Fruit fly (Drosophila melanogaster) whole organism, embryonic: ENCODE measurements around the gene mon2.
A peak's percentile ranks its signal among the peaks of the same experiment; 100 is the strongest.

Experiments used
- B-H2 ChIP-seq: fragments of 200-800 bp; sonication (Bioruptor generic); optimal IDR thresholded peaks from 2 replicates; lab custom pipeline; 2018; ENCODE audit warnings: missing biosample characterization, mild to moderate bottlenecking, missing genetic modification characterization
- Bdp1 ChIP-seq: fragments of 200-800 bp; sonication (Bioruptor generic); optimal IDR thresholded peaks from 3 replicates; lab custom pipeline; 2016; ENCODE audit warnings: missing biosample characterization, missing genetic modification characterization
- CG11093 ChIP-seq: fragments of 200-800 bp; sonication (Bioruptor generic); IDR thresholded peaks from 3 replicates; pipeline ENCODE4 v1.3.6; 2022; ENCODE audit warnings: missing biosample characterization, missing genetic modification characterization
- CG12104 ChIP-seq: fragments of 200-800 bp; sonication (Bioruptor generic); optimal IDR thresholded peaks from 3 replicates; lab custom pipeline; 2016; ENCODE audit warnings: missing biosample characterization, missing genetic modification characterization
- CG13287 ChIP-seq: fragments of 200-800 bp; sonication (Bioruptor generic); IDR thresholded peaks from 2 replicates; pipeline ENCODE4 v1.3.6; 2022; ENCODE audit warnings: missing biosample characterization, missing genetic modification characterization; ENCODE audit not compliant: partially characterized antibody
- CG13894 ChIP-seq: fragments of 200-800 bp; sonication (Bioruptor generic); optimal IDR thresholded peaks from 3 replicates; lab custom pipeline; 2018; ENCODE audit warnings: missing biosample characterization, mild to moderate bottlenecking, missing genetic modification characterization, moderate library complexity
- CG14710 ChIP-seq: fragments of 200-800 bp; sonication (Bioruptor generic); optimal IDR thresholded peaks from 3 replicates; lab custom pipeline; 2019; ENCODE audit warnings: missing biosample characterization, mild to moderate bottlenecking, missing genetic modification characterization, moderate library complexity
- CG14860 ChIP-seq: fragments of 200-800 bp; sonication (Bioruptor generic); IDR thresholded peaks from 3 replicates; pipeline ENCODE4 v1.3.6; 2022; ENCODE audit warnings: missing biosample characterization, missing genetic modification characterization; ENCODE audit not compliant: partially characterized antibody
- CG15073 ChIP-seq: fragments of 200-800 bp; sonication (Bioruptor generic); optimal IDR thresholded peaks from 2 replicates; lab custom pipeline; 2016; ENCODE audit warnings: missing biosample characterization, missing genetic modification characterization
- CG1529 ChIP-seq: fragments of 200-800 bp; sonication (Bioruptor generic); optimal IDR thresholded peaks from 3 replicates; lab custom pipeline; 2018; ENCODE audit warnings: missing biosample characterization, missing genetic modification characterization
- CG1603 ChIP-seq: fragments of 200-800 bp; sonication (Bioruptor generic); optimal IDR thresholded peaks from 2 replicates; lab custom pipeline; 2019; ENCODE audit warnings: missing biosample characterization, mild to moderate bottlenecking, missing genetic modification characterization, moderate library complexity
- CG1647 ChIP-seq: fragments of 200-800 bp; sonication (Bioruptor generic); optimal IDR thresholded peaks from 3 replicates; lab custom pipeline; 2016; ENCODE audit warnings: missing biosample characterization, missing genetic modification characterization
- CG16779 ChIP-seq: fragments of 200-800 bp; sonication (Bioruptor generic); IDR thresholded peaks from 2 replicates; pipeline ENCODE4 v1.3.6; 2022; ENCODE audit warnings: missing biosample characterization, missing genetic modification characterization
- CG18599 ChIP-seq: fragments of 200-800 bp; sonication (Bioruptor generic); optimal IDR thresholded peaks from 3 replicates; lab custom pipeline; 2017; ENCODE audit warnings: missing biosample characterization, missing genetic modification characterization, mild to moderate bottlenecking, moderate library complexity, missing genetic modification reagents
- CG30020 ChIP-seq: fragments of 200-800 bp; optimal IDR thresholded peaks from 2 replicates; lab custom pipeline; 2019; ENCODE audit warnings: missing biosample characterization, mild to moderate bottlenecking, missing genetic modification characterization, moderate library complexity
- CG43689 ChIP-seq: fragments of 200-800 bp; sonication (Bioruptor generic); IDR thresholded peaks from 2 replicates; pipeline ENCODE4 v1.3.6; 2022; ENCODE audit warnings: missing biosample characterization, missing genetic modification characterization
- CG4854 ChIP-seq: fragments of 200-800 bp; sonication (Bioruptor generic); optimal IDR thresholded peaks from 2 replicates; lab custom pipeline; 2016; ENCODE audit warnings: missing biosample characterization, missing genetic modification characterization, inconsistent platforms
- CG5953 ChIP-seq: fragments of 200-800 bp; sonication (Bioruptor generic); IDR thresholded peaks from 2 replicates; pipeline ENCODE4 v1.3.6; 2022; ENCODE audit warnings: missing biosample characterization, missing genetic modification characterization
- CG6175 ChIP-seq: fragments of 200-800 bp; sonication (Bioruptor generic); IDR thresholded peaks from 3 replicates; pipeline ENCODE4 v1.3.6; 2022; ENCODE audit warnings: missing biosample characterization, missing genetic modification characterization
- CkIIα-i1 ChIP-seq: fragments of 200-800 bp; sonication (Bioruptor generic); IDR thresholded peaks from 2 replicates; pipeline ENCODE4 v1.3.6; 2022; ENCODE audit warnings: missing biosample characterization, missing genetic modification characterization
- D ChIP-seq, 2 experiments: fragments of 200-800 bp in 1 of 2; fragments of >200 bp in 1 of 2; sonication (Bioruptor generic) in 1 of 2; optimal IDR thresholded peaks; 2 replicates in 1 of 2; 3 replicates in 1 of 2; lab custom pipeline; 2017; ENCODE audit warnings: mild to moderate bottlenecking in 1 of 2, missing biosample characterization in 1 of 2, missing genetic modification characterization in 1 of 2, missing genetic modification reagents in 1 of 2
- E2f1 ChIP-seq: fragments of 200-800 bp; sonication (Bioruptor generic); IDR thresholded peaks from 2 replicates; pipeline ENCODE4 v1.3.6; 2022; ENCODE audit warnings: missing biosample characterization, missing genetic modification characterization
- Elba2 ChIP-seq: fragments of 200-800 bp; sonication (Bioruptor generic); optimal IDR thresholded peaks from 3 replicates; lab custom pipeline; 2016; ENCODE audit warnings: missing biosample characterization, missing genetic modification characterization
- Fer3 ChIP-seq: fragments of 200-800 bp; sonication (Bioruptor generic); optimal IDR thresholded peaks from 2 replicates; lab custom pipeline; 2018; ENCODE audit warnings: missing biosample characterization, mild to moderate bottlenecking, missing genetic modification characterization, moderate library complexity
- Gsc ChIP-seq: fragments of 200-800 bp; sonication (Bioruptor generic); IDR thresholded peaks from 2 replicates; pipeline ENCODE4 v1.3.6; 2022; ENCODE audit warnings: missing biosample characterization, missing genetic modification characterization
- HHEX ChIP-seq: fragments of 200-800 bp; sonication (Bioruptor generic); optimal IDR thresholded peaks from 3 replicates; lab custom pipeline; 2017; ENCODE audit warnings: missing biosample characterization, mild to moderate bottlenecking, missing genetic modification characterization, missing genetic modification reagents
- HLHmδ ChIP-seq: fragments of 200-800 bp; sonication (Bioruptor generic); optimal IDR thresholded peaks from 2 replicates; lab custom pipeline; 2018; ENCODE audit warnings: missing biosample characterization, mild to moderate bottlenecking, missing genetic modification characterization, moderate library complexity
- Hmx ChIP-seq: fragments of 200-800 bp; sonication (Bioruptor generic); optimal IDR thresholded peaks from 2 replicates; lab custom pipeline; 2016; ENCODE audit warnings: missing biosample characterization, missing genetic modification characterization
- MTF-1 ChIP-seq: fragments of 200-800 bp; sonication (Bioruptor generic); optimal IDR thresholded peaks from 2 replicates; lab custom pipeline; 2018; ENCODE audit warnings: missing biosample characterization, mild to moderate bottlenecking, missing genetic modification characterization, borderline replicate concordance
- Mrtf ChIP-seq: fragments of 200-800 bp; sonication (Bioruptor generic); IDR thresholded peaks from 3 replicates; pipeline ENCODE4 v1.3.6; 2022; ENCODE audit warnings: missing biosample characterization, missing genetic modification characterization
- Myb ChIP-seq: fragments of 200-800 bp; sonication (Bioruptor generic); optimal IDR thresholded peaks from 2 replicates; lab custom pipeline; 2016; ENCODE audit warnings: missing biosample characterization, missing genetic modification characterization
- Sry-δ ChIP-seq: fragments of 200-800 bp; sonication (Bioruptor generic); optimal IDR thresholded peaks from 2 replicates; lab custom pipeline; 2016; ENCODE audit warnings: missing biosample characterization, missing genetic modification characterization
- Stat92E ChIP-seq, 3 experiments: fragments of >200 bp in 2 of 3; fragments of 200-800 bp in 1 of 3; sonication (Bioruptor generic) in 1 of 3; optimal IDR thresholded peaks; 2 replicates each; lab custom pipeline; 2017 to 2019; ENCODE audit warnings: missing biosample characterization in 3 of 3, missing genetic modification characterization in 3 of 3, mild to moderate bottlenecking in 1 of 3, moderate library complexity in 1 of 3
- Usf ChIP-seq: fragments of 200-800 bp; sonication (Bioruptor generic); optimal IDR thresholded peaks from 2 replicates; lab custom pipeline; 2017; ENCODE audit warnings: missing genotype, missing biosample characterization, missing genetic modification characterization
- ap ChIP-seq: fragments of 200-800 bp; sonication (Bioruptor generic); IDR thresholded peaks from 2 replicates; pipeline ENCODE4 v1.3.6; 2022; ENCODE audit warnings: missing biosample characterization, missing genetic modification characterization
- croc ChIP-seq: fragments of 200-800 bp; sonication (Bioruptor generic); conservative IDR thresholded peaks from 3 replicates; pipeline ENCODE4 v1.3.6; 2022; ENCODE audit warnings: missing biosample characterization, missing genetic modification characterization
- eve ChIP-seq, 2 experiments: fragments of >200 bp; optimal IDR thresholded peaks; 2 replicates each; lab custom pipeline; 2017; ENCODE audit warnings: missing biosample characterization in 2 of 2, missing genetic modification characterization in 2 of 2
- fru ChIP-seq: fragments of >200 bp; optimal IDR thresholded peaks from 2 replicates; lab custom pipeline; 2017
- gem ChIP-seq: fragments of 200-800 bp; sonication (Bioruptor generic); optimal IDR thresholded peaks from 2 replicates; lab custom pipeline; 2019; ENCODE audit warnings: missing biosample characterization, mild to moderate bottlenecking, missing genetic modification characterization, moderate library complexity
- gsb-n ChIP-seq: fragments of 200-800 bp; sonication (Bioruptor generic); optimal IDR thresholded peaks from 3 replicates; lab custom pipeline; 2018; ENCODE audit warnings: missing biosample characterization, mild to moderate bottlenecking, missing genetic modification characterization
- ken ChIP-seq: fragments of 200-800 bp; sonication (Bioruptor generic); IDR thresholded peaks from 3 replicates; pipeline ENCODE4 v1.3.6; 2022; ENCODE audit warnings: missing biosample characterization, missing genetic modification characterization
- knrl ChIP-seq: fragments of 200-800 bp; sonication (Bioruptor generic); IDR thresholded peaks from 3 replicates; pipeline ENCODE4 v1.3.6; 2022; ENCODE audit warnings: missing biosample characterization, missing genetic modification characterization; ENCODE audit not compliant: partially characterized antibody
- pho ChIP-seq: fragments of 200-800 bp; sonication (Bioruptor generic); optimal IDR thresholded peaks from 2 replicates; lab custom pipeline; 2016; ENCODE audit warnings: missing biosample characterization, missing genetic modification characterization
- ranshi ChIP-seq: fragments of 200-800 bp; sonication (Bioruptor generic); IDR thresholded peaks from 2 replicates; pipeline ENCODE4 v1.3.6; 2022; ENCODE audit warnings: missing biosample characterization, missing genetic modification characterization
- ro ChIP-seq: fragments of 200-800 bp; sonication (Bioruptor generic); IDR thresholded peaks from 2 replicates; pipeline ENCODE4 v1.3.6; 2022; ENCODE audit warnings: missing biosample characterization, missing genetic modification characterization
- sens ChIP-seq: fragments of 200-800 bp; sonication (Bioruptor generic); peaks from one replicate; lab custom pipeline; 2016; ENCODE audit warnings: missing biosample characterization, missing genetic modification characterization
- stc ChIP-seq: fragments of 200-800 bp; sonication (Bioruptor generic); IDR thresholded peaks from 2 replicates; pipeline ENCODE4 v1.3.6; 2022; ENCODE audit warnings: missing biosample characterization, missing genetic modification characterization
- tio ChIP-seq: fragments of 200-800 bp; sonication (Bioruptor generic); optimal IDR thresholded peaks from 2 replicates; lab custom pipeline; 2017; ENCODE audit warnings: missing biosample characterization, missing genetic modification characterization, inconsistent platforms
- tll ChIP-seq, 2 experiments: fragments of 200-800 bp in 1 of 2; fragments of >200 bp in 1 of 2; sonication (Bioruptor generic) in 1 of 2; optimal IDR thresholded peaks; 2 replicates each; lab custom pipeline; 2017 to 2019; ENCODE audit warnings: missing biosample characterization in 2 of 2, missing genetic modification characterization in 2 of 2, mild to moderate bottlenecking in 1 of 2, moderate library complexity in 1 of 2
- wor ChIP-seq: fragments of 200-800 bp; sonication (Bioruptor generic); IDR thresholded peaks from 2 replicates; pipeline ENCODE4 v1.3.6; 2022; ENCODE audit warnings: missing biosample characterization, missing genetic modification characterization
- zf30C ChIP-seq: fragments of 200-800 bp; sonication (Bioruptor generic); optimal IDR thresholded peaks from 3 replicates; lab custom pipeline; 2018; ENCODE audit warnings: missing biosample characterization, mild to moderate bottlenecking, missing genetic modification characterization

Gene mon2

dm6 chr2L:8133772-8134386 lies 10.1 kb upstream of the mon2 start (continued):
- TF ChIP-seq tll (GFP tag; optimal IDR thresholded peaks at IDR 0.05; lab: Kevin White, UChicago) (no peak), CG14860 (GFP tag; lab: Robert Waterston, UW) (no peak), CG1529 (no peak), zf30C (GFP tag; lab: Kevin White, UChicago) (no peak), E2f1 (GFP tag; lab: Robert Waterston, UW) (no peak), CG11093 (GFP tag; lab: Robert Waterston, UW) (no peak), CG4854 (GFP tag; lab: Kevin White, UChicago) (no peak), ap (GFP tag; lab: Robert Waterston, UW) (no peak), stc (GFP tag; lab: Robert Waterston, UW) (no peak), CG5953 (GFP tag; lab: Robert Waterston, UW) (no peak), gem (tag; lab: Kevin White, UChicago) (no peak), Sry-δ (GFP tag; lab: Kevin White, UChicago) (peak; percentile 24), CG13894 (tag; lab: Kevin White, UChicago) (no peak), wor (GFP tag; lab: Robert Waterston, UW) (no peak), HHEX (GFP tag; lab: Kevin White, UChicago) (no peak), CG6175 (GFP tag; lab: Robert Waterston, UW) (no peak), CG15073 (GFP tag; lab: Kevin White, UChicago) (no peak), Myb (GFP tag; lab: Kevin White, UChicago) (peak; percentile 28), HLHmδ (no peak), sens (GFP tag; lab: Kevin White, UChicago) (peak; percentile 3), Fer3 (tag; lab: Kevin White, UChicago) (no peak), CG18599 (GFP tag; lab: Kevin White, UChicago) (no peak), CG43689 (no peak), fru (lab: Kevin White, UChicago) (no peak), Usf (GFP tag; lab: Kevin White, UChicago) (no peak), ro (GFP tag; lab: Robert Waterston, UW) (no peak), pho (no peak), CG30020 (tag; lab: Kevin White, UChicago) (peak; percentile 90), knrl (GFP tag; lab: Robert Waterston, UW) (no peak), Stat92E (GFP tag; optimal IDR thresholded peaks at IDR 0.05; lab: Kevin White, UChicago) (peak in 1 of 3 experiments; percentile 41), eve (GFP tag; optimal IDR thresholded peaks at IDR 0.05; lab: Kevin White, UChicago) (no peak), croc (no peak), gsb-n (tag; lab: Kevin White, UChicago) (no peak), Gsc (GFP tag; lab: Robert Waterston, UW) (no peak), Bdp1 (GFP tag; lab: Kevin White, UChicago) (no peak), tio (GFP tag; lab: Kevin White, UChicago) (no peak), CG14710 (peak; percentile 57), CG13287 (GFP tag; lab: Robert Waterston, UW) (peak; percentile 54; the same call in 1 of the 2 replicates), Mrtf (GFP tag; lab: Robert Waterston, UW) (no peak), D (optimal IDR thresholded peaks at IDR 0.05; lab: Kevin White, UChicago) (no peak), D (GFP tag; optimal IDR thresholded peaks at IDR 0.05; lab: Kevin White, UChicago) (no peak), Hmx (GFP tag; lab: Kevin White, UChicago) (no peak), Elba2 (GFP tag; lab: Kevin White, UChicago) (no peak), MTF-1 (GFP tag; lab: Kevin White, UChicago) (no peak), ranshi (no peak), CG16779 (GFP tag; lab: Robert Waterston, UW) (no peak), CG12104 (GFP tag; lab: Kevin White, UChicago) (no peak), CkIIα-i1 (no peak), CG1603 (tag; lab: Kevin White, UChicago) (peak; percentile 98), CG1647 (no peak), B-H2 (no peak), ken (GFP tag; lab: Robert Waterston, UW) (no peak)
